Worm (Caenorhabditis elegans) whole organism, late embryonic: Measurements from ENCODE around the gene sri-53.

Experiments
- T23F11.4 ChIP-seq: fragments of 200-800 bp; sonication (Bioruptor generic); optimal IDR thresholded peaks from 2 replicates; lab custom pipeline; 2018; ENCODE audit warnings: mild to moderate bottlenecking, missing genetic modification characterization, missing compliant biosample characterization
- Y22D7AL.16 ChIP-seq: sonication (generic microtip); optimal IDR thresholded peaks from 2 replicates; lab custom pipeline; 2016; ENCODE audit warnings: missing genetic modification characterization, missing compliant biosample characterization
- ama-1 ChIP-seq: fragments of 150-350 bp; optimal IDR thresholded peaks from 2 replicates; lab custom pipeline; 2014
- ceh-18 ChIP-seq: sonication (generic microtip); optimal IDR thresholded peaks from 2 replicates; lab custom pipeline; 2016; ENCODE audit warnings: missing genetic modification characterization, missing compliant biosample characterization
- ceh-22 ChIP-seq: sonication (generic microtip); optimal IDR thresholded peaks from 2 replicates; lab custom pipeline; 2017; ENCODE audit warnings: missing biosample characterization, missing genetic modification characterization
- ceh-24 ChIP-seq: sonication (generic microtip); optimal IDR thresholded peaks from 2 replicates; lab custom pipeline; 2016; ENCODE audit warnings: mild to moderate bottlenecking, missing genetic modification characterization, missing compliant biosample characterization
- ceh-31 ChIP-seq: sonication (generic microtip); optimal IDR thresholded peaks from 2 replicates; lab custom pipeline; 2016; ENCODE audit warnings: missing genetic modification characterization, missing compliant biosample characterization
- ceh-48 ChIP-seq: sonication (generic microtip); optimal IDR thresholded peaks from 2 replicates; lab custom pipeline; 2016; ENCODE audit warnings: missing genetic modification characterization, inconsistent platforms, missing compliant biosample characterization
- ceh-6 ChIP-seq: fragments of 200-800 bp; sonication (Bioruptor generic); optimal IDR thresholded peaks from 2 replicates; lab custom pipeline; 2018; ENCODE audit warnings: mild to moderate bottlenecking, missing genetic modification characterization, missing compliant biosample characterization
- che-1 ChIP-seq: sonication (generic microtip); optimal IDR thresholded peaks from 2 replicates; lab custom pipeline; 2016; ENCODE audit warnings: mild to moderate bottlenecking, missing genetic modification characterization, missing compliant biosample characterization
- dmd-4 ChIP-seq: sonication (generic microtip); optimal IDR thresholded peaks from 2 replicates; lab custom pipeline; 2016; ENCODE audit warnings: borderline replicate concordance, missing genetic modification characterization, missing compliant biosample characterization
- dve-1 ChIP-seq: sonication (generic microtip); optimal IDR thresholded peaks from 2 replicates; lab custom pipeline; 2017; ENCODE audit warnings: antibody characterized with exemption, mild to moderate bottlenecking, missing genetic modification characterization, missing compliant biosample characterization
- elt-2 ChIP-seq: sonication (generic microtip); optimal IDR thresholded peaks from 2 replicates; lab custom pipeline; 2016; ENCODE audit warnings: missing genetic modification reagents, missing genetic modification characterization, missing compliant biosample characterization
- elt-4 ChIP-seq: sonication (generic microtip); optimal IDR thresholded peaks from 2 replicates; lab custom pipeline; 2016; ENCODE audit warnings: missing genetic modification characterization, missing compliant biosample characterization
- ets-4 ChIP-seq: sonication (generic microtip); optimal IDR thresholded peaks from 2 replicates; lab custom pipeline; 2016; ENCODE audit warnings: missing genetic modification characterization, missing compliant biosample characterization
- fkh-6 ChIP-seq: sonication (generic microtip); optimal IDR thresholded peaks from 2 replicates; lab custom pipeline; 2016; ENCODE audit warnings: missing genetic modification characterization, missing compliant biosample characterization
- gmeb-2 ChIP-seq: sonication (generic microtip); optimal IDR thresholded peaks from 2 replicates; lab custom pipeline; 2016; ENCODE audit warnings: missing genetic modification characterization, inconsistent platforms, missing compliant biosample characterization
- hlh-6 ChIP-seq: sonication (generic microtip); optimal IDR thresholded peaks from 2 replicates; lab custom pipeline; 2016; ENCODE audit warnings: missing genotype, missing genetic modification characterization, missing compliant biosample characterization
- lim-6 ChIP-seq: sonication (generic microtip); optimal IDR thresholded peaks from 2 replicates; lab custom pipeline; 2016; ENCODE audit warnings: missing genetic modification characterization, missing compliant biosample characterization
- lin-11 ChIP-seq: fragments of 200-800 bp; sonication (Bioruptor generic); optimal IDR thresholded peaks from 2 replicates; lab custom pipeline; 2018; ENCODE audit warnings: mild to moderate bottlenecking, missing genetic modification characterization, missing compliant biosample characterization
- mec-3 ChIP-seq: sonication (generic microtip); optimal IDR thresholded peaks from 2 replicates; lab custom pipeline; 2016; ENCODE audit warnings: borderline replicate concordance, missing genetic modification characterization, missing compliant biosample characterization
- npax-4 ChIP-seq: sonication (generic microtip); optimal IDR thresholded peaks from 2 replicates; lab custom pipeline; 2016; ENCODE audit warnings: missing genetic modification characterization, missing compliant biosample characterization
- odd-2 ChIP-seq: sonication (generic microtip); optimal IDR thresholded peaks from 2 replicates; lab custom pipeline; 2017; ENCODE audit warnings: antibody characterized with exemption, mild to moderate bottlenecking, missing genetic modification characterization, missing compliant biosample characterization
- pag-3 ChIP-seq: sonication (generic microtip); optimal IDR thresholded peaks from 2 replicates; lab custom pipeline; 2016; ENCODE audit warnings: missing compliant biosample characterization, missing genetic modification characterization, borderline replicate concordance
- pax-1 ChIP-seq: fragments of 150-350 bp; optimal IDR thresholded peaks from 2 replicates; lab custom pipeline; 2014; ENCODE audit warnings: missing biosample characterization, missing genetic modification characterization
- pha-4 ChIP-seq: fragments of 150-350 bp; optimal IDR thresholded peaks from 2 replicates; lab custom pipeline; 2018; ENCODE audit warnings: missing biosample characterization, missing genetic modification reagents, missing genetic modification characterization
- pros-1 ChIP-seq: fragments of 150-350 bp; optimal IDR thresholded peaks from 2 replicates; lab custom pipeline; 2014; ENCODE audit warnings: missing biosample characterization, missing genetic modification reagents, missing genetic modification characterization
- rnt-1 ChIP-seq: sonication (generic microtip); optimal IDR thresholded peaks from 2 replicates; lab custom pipeline; 2016; ENCODE audit warnings: missing genetic modification characterization, missing compliant biosample characterization
- sdc-2 ChIP-seq: sonication (generic microtip); optimal IDR thresholded peaks from 2 replicates; lab custom pipeline; 2016; ENCODE audit warnings: missing genotype, missing genetic modification characterization, missing compliant biosample characterization
- sox-2 ChIP-seq: fragments of 200-800 bp; sonication (Bioruptor generic); IDR thresholded peaks from 2 replicates; pipeline ENCODE4 v1.3.6; 2022; ENCODE audit warnings: missing genetic modification reagents, missing genetic modification characterization, missing compliant biosample characterization
- syd-9 ChIP-seq: sonication (generic microtip); optimal IDR thresholded peaks from 2 replicates; lab custom pipeline; 2016; ENCODE audit warnings: mild to moderate bottlenecking, missing genetic modification characterization, moderate library complexity, missing compliant biosample characterization
- tbx-2 ChIP-seq: sonication (generic microtip); optimal IDR thresholded peaks from 2 replicates; lab custom pipeline; 2016; ENCODE audit warnings: missing genetic modification characterization, missing compliant biosample characterization
- tbx-7 ChIP-seq: sonication (generic microtip); optimal IDR thresholded peaks from 2 replicates; lab custom pipeline; 2016; ENCODE audit warnings: missing genotype, missing genetic modification characterization, missing compliant biosample characterization
- ttx-3 ChIP-seq: sonication (generic microtip); optimal IDR thresholded peaks from 2 replicates; lab custom pipeline; 2016; ENCODE audit warnings: missing genetic modification reagents, missing genetic modification characterization, missing compliant biosample characterization
- unc-42 ChIP-seq: sonication (generic microtip); optimal IDR thresholded peaks from 2 replicates; lab custom pipeline; 2016; ENCODE audit warnings: missing genotype, missing genetic modification characterization, missing compliant biosample characterization
- unc-55 ChIP-seq: sonication (generic microtip); optimal IDR thresholded peaks from 2 replicates; lab custom pipeline; 2017; ENCODE audit warnings: missing biosample characterization, missing genetic modification reagents, missing genetic modification characterization
- unc-86 ChIP-seq: sonication (generic microtip); optimal IDR thresholded peaks from 2 replicates; lab custom pipeline; 2016; ENCODE audit warnings: missing genetic modification characterization, missing compliant biosample characterization
- zip-5 ChIP-seq: sonication (generic microtip); optimal IDR thresholded peaks from 2 replicates; lab custom pipeline; 2016; ENCODE audit warnings: missing genetic modification characterization, missing compliant biosample characterization
- ztf-16 ChIP-seq: sonication (generic microtip); optimal IDR thresholded peaks from 2 replicates; lab custom pipeline; 2017; ENCODE audit warnings: missing genetic modification characterization, missing compliant biosample characterization

Gene sri-53

DNA sequence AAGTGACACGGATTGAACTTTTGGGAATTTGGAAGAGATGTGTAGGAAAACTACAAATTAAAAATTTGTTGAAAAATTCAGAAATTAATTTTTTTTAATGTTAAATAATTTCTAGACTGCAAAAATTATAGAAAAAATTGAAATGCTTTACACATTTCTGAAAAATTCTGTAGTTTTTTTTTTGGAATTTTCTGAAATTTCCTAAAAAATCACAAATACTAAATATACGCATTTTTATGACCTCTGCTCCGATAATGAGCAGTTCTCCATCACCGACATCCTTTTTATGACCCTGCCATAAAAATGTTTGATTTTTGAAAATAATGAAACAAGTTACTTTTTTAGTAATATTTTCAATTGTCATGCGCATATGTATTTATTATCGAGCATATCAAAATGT lies 42.3 kb upstream of the sri-53 start:
- TF ChIP-seq ceh-31 (tag; lab: Kevin White, UChicago) (no peak), ceh-48 (tag; lab: Kevin White, UChicago) (no peak), unc-42 (tag; lab: Kevin White, UChicago) (no peak), pha-4 (tag; lab: Kevin White, UChicago) (no peak), unc-86 (no peak), tbx-2 (no peak)

DNA sequence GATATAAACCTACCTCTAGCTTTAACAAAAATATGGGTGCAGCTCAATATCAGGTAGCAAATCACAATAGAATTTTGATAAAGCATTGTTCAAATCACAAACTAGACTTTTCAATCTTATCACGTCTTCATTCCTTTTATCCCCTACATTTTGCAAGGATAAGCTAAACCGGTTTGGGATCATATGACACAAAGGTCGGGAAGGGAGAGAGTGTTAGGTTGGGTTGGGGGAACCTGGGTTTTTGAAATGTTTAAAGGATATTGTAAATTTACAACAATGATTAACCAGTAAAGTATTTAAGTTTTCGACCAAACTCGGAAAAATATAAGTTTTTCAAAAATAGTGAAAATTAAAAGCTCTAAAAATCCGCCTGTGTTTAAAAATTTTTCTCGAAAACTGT lies 41.7 kb upstream of the sri-53 start, which contains the start of gene C17F4.12:
TSS of gene C17F4.12 (minus strand) at position 101 of the 400 bp plus-strand sequence.
- no peak for TF ChIP-seq sdc-2
- no peak for TF ChIP-seq unc-55 (GFP tag; lab: Kevin White, UChicago)
- no peak for TF ChIP-seq hlh-6 (tag; lab: Kevin White, UChicago)
- TF ChIP-seq dmd-4: no peak
- TF ChIP-seq npax-4 (tag; lab: Kevin White, UChicago): no peak
- no peak for TF ChIP-seq mec-3 (tag; lab: Kevin White, UChicago)
- TF ChIP-seq unc-42 (tag; lab: Kevin White, UChicago): no peak
- no peak for TF ChIP-seq syd-9 (tag; lab: Kevin White, UChicago)
- TF ChIP-seq gmeb-2 (tag; lab: Kevin White, UChicago): no peak
- TF ChIP-seq tbx-7: no peak
- TF ChIP-seq ceh-24 (tag; lab: Kevin White, UChicago): no peak
- TF ChIP-seq lim-6 (tag; lab: Kevin White, UChicago): no peak
- no peak for TF ChIP-seq che-1 (tag; lab: Kevin White, UChicago)
- TF ChIP-seq fkh-6: no peak
- no peak for TF ChIP-seq ets-4
- no peak for TF ChIP-seq zip-5

DNA sequence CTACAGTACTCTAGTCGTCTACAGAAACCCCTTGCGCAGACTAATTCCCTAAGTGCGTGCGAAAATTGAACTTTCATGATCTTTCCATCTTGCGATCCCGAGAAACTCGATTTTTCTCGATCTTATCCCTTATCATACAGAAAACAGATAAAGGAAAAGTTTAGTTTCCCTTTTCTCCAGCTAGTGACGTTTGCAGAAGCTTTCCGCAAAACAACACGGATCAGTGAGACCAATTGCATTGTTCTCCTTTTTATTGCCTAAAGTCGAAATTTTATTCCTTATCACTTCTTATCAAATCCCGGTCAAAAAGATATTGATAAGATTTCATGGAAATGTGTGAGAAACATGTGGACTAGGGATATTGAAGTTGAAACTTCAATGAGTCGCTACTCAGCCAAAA lies 39.4 kb upstream of the sri-53 start:
- TF ChIP-seq ama-1 (lab: Kevin White, UChicago) (no peak), ttx-3 (tag; lab: Kevin White, UChicago) (no peak), ceh-22 (no peak), ceh-6 (GFP tag; lab: Kevin White, UChicago) (no peak), gmeb-2 (tag; lab: Kevin White, UChicago) (no peak), tbx-7 (no peak), sox-2 (GFP tag; lab: Robert Waterston, UW) (no peak), Y22D7AL.16 (no peak), T23F11.4 (GFP tag; lab: Kevin White, UChicago) (no peak), elt-2 (tag; lab: Kevin White, UChicago) (no peak), lin-11 (tag; lab: Kevin White, UChicago) (no peak), dve-1 (tag; lab: Kevin White, UChicago) (no peak)
- TF ChIP-seq, all 69 proteins: peak for 0

DNA sequence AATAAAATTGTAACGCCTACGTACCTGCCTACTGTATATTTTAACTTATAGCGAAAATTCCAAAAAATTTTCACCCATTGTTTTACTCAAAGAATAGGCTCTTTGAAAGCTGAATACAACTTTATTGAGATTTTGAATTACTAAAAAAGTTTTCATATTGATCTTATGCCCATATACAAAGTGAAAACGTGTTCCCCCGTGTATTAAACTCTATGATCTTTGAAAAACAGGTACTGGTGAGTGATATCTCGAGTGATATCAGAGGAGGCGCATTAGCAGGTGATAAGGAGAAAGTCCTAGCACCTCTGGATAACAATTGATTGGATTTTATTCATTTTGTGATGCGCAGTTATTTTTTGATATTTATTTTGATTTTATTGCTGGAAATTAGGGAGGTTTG lies 37.8 kb upstream of the sri-53 start, which contains the start of gene C17F4.3:
TSS of gene C17F4.3 (plus strand) at position 301 of the 400 bp plus-strand sequence.
- TF ChIP-seq ama-1 (lab: Kevin White, UChicago) (no peak), rnt-1 (tag; lab: Kevin White, UChicago) (no peak), tbx-7 (no peak), ztf-16 (tag; lab: Kevin White, UChicago) (no peak), ceh-18 (tag; lab: Kevin White, UChicago) (no peak), pros-1 (tag; lab: Kevin White, UChicago) (no peak), odd-2 (no peak), Y22D7AL.16 (no peak), pax-1 (tag; lab: Kevin White, UChicago) (no peak), elt-4 (tag; lab: Kevin White, UChicago) (no peak), ceh-31 (tag; lab: Kevin White, UChicago) (no peak), pag-3 (no peak), T23F11.4 (GFP tag; lab: Kevin White, UChicago) (no peak)
- TF ChIP-seq, all 69 proteins: peak for 0
